Worm (Caenorhabditis elegans) whole organism, late embryonic: ENCODE results near the gene C08E8.3.

Experiments
- C08G9.2 ChIP-seq: sonication (generic microtip); optimal IDR thresholded peaks from 2 replicates; lab custom pipeline; 2016; ENCODE audit warnings: mild to moderate bottlenecking, missing genetic modification characterization, moderate library complexity, missing compliant biosample characterization
- C38D4.7 ChIP-seq: fragments of 200-800 bp; sonication (Bioruptor generic); optimal IDR thresholded peaks from 2 replicates; lab custom pipeline; 2018; ENCODE audit warnings: mild to moderate bottlenecking, missing genetic modification characterization, moderate library complexity, missing compliant biosample characterization
- K02D7.2 ChIP-seq: sonication (generic microtip); optimal IDR thresholded peaks from 2 replicates; lab custom pipeline; 2017; ENCODE audit warnings: mild to moderate bottlenecking, missing genetic modification characterization, missing compliant biosample characterization
- ceh-30 ChIP-seq: fragments of 150-350 bp; optimal IDR thresholded peaks from 2 replicates; lab custom pipeline; 2014; ENCODE audit warnings: missing biosample characterization, missing genetic modification characterization
- ceh-31 ChIP-seq: sonication (generic microtip); optimal IDR thresholded peaks from 2 replicates; lab custom pipeline; 2016; ENCODE audit warnings: missing genetic modification characterization, missing compliant biosample characterization
- ceh-48 ChIP-seq: sonication (generic microtip); optimal IDR thresholded peaks from 2 replicates; lab custom pipeline; 2016; ENCODE audit warnings: missing genetic modification characterization, inconsistent platforms, missing compliant biosample characterization
- elt-2 ChIP-seq: sonication (generic microtip); optimal IDR thresholded peaks from 2 replicates; lab custom pipeline; 2016; ENCODE audit warnings: missing genetic modification reagents, missing genetic modification characterization, missing compliant biosample characterization
- eyg-1 ChIP-seq: sonication (generic microtip); optimal IDR thresholded peaks from 2 replicates; lab custom pipeline; 2016; ENCODE audit warnings: missing genotype, missing genetic modification characterization, missing compliant biosample characterization
- fkh-10 ChIP-seq: fragments of 150-350 bp; optimal IDR thresholded peaks from 2 replicates; lab custom pipeline; 2014; ENCODE audit warnings: missing biosample characterization, missing genetic modification reagents, missing genetic modification characterization
- nfya-1 ChIP-seq: sonication (generic microtip); optimal IDR thresholded peaks from 2 replicates; lab custom pipeline; 2017; ENCODE audit warnings: missing genetic modification characterization, mild to moderate bottlenecking, missing compliant biosample characterization, antibody characterized with exemption, moderate library complexity
- pqm-1 ChIP-seq: sonication (generic microtip); optimal IDR thresholded peaks from 2 replicates; lab custom pipeline; 2016; ENCODE audit warnings: missing genetic modification characterization, missing compliant biosample characterization
- zip-5 ChIP-seq: sonication (generic microtip); optimal IDR thresholded peaks from 2 replicates; lab custom pipeline; 2016; ENCODE audit warnings: missing genetic modification characterization, missing compliant biosample characterization

- TF ChIP-seq elt-2 (tag; lab: Kevin White, UChicago) (no peak), ceh-30 (tag; lab: Kevin White, UChicago) (no peak), C38D4.7 (no peak), pqm-1 (tag; lab: Kevin White, UChicago) (no peak), ceh-31 (no peak), C08G9.2 (tag; lab: Kevin White, UChicago) (no peak), ceh-48 (tag; lab: Kevin White, UChicago) (no peak), K02D7.2 (tag; lab: Kevin White, UChicago) (no peak), zip-5 (no peak), nfya-1 (tag; lab: Kevin White, UChicago) (no peak), eyg-1 (tag; lab: Kevin White, UChicago) (no peak), fkh-10 (GFP tag; lab: Kevin White, UChicago) (no peak)
Observed at ce11 chrV:18382590-18382989, 32.7 kb downstream of the C08E8.3 start, which contains the start of gene nhr-288.
